Worm (Caenorhabditis elegans): ENCODE data around the gene frpr-14.

frpr-14 gene

DNA sequence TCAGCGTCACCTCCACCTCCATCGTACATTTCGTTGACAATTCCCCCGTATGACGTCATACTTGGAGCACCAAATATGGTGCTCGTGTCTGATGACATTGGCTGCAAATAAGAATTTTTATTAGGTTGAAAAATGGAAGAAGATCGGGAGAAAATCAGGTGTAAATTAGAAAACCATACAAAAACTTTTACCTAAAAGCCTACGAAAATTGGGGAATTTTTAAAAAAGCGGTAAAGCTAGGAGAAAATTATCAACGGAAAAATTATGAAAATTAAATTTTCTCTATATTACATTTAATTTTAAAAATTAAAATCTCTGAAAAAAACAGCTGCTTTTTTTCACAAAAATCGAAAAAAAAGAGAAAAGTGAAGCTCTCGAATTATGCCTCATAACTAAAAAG, 26.3 kb upstream of the frpr-14 start, which contains the start of gene T04B8.5:
TSS of gene T04B8.5 (minus strand) at position 101 of the 400 bp plus-strand sequence.
- no peak for TF ChIP-seq lin-11 (tag; optimal IDR thresholded peaks at IDR 0.05)

DNA sequence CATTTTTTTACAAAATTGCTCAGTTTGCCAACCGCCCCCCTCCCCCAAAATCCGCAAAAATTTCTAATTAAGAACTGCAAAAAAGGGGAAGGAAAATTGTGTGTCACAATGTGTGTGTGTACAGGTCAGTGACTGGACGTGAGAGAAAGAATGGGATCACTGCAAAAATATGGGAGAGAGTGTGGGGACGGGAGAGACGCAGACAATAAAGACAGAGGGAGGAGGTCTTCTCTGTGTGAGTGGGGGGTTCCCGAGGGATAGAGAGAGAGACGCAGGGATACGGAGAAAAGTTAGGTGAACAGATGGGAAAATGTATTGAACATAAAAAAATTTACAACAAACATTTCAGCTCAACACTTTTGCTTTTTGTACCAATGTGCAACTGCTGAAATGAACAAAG, 24.8 kb upstream of the frpr-14 start:
- no peak for TF ChIP-seq rnt-1 (tag; optimal IDR thresholded peaks at IDR 0.05)
- TF ChIP-seq pros-1 (tag; optimal IDR thresholded peaks at IDR 0.05) = no peak
- TF ChIP-seq hlh-30 (tag; optimal IDR thresholded peaks at IDR 0.05; ENCODE audit: insufficient read depth) = peak; percentile 18
- no peak for TF ChIP-seq hlh-15 (tag; optimal IDR thresholded peaks at IDR 0.05)
- TF ChIP-seq ceh-19 (GFP tag; optimal IDR thresholded peaks at IDR 0.05) = no peak
- no peak for TF ChIP-seq dve-1 (tag; optimal IDR thresholded peaks at IDR 0.05)
- TF ChIP-seq T23F11.4 (GFP tag; optimal IDR thresholded peaks at IDR 0.05) = no peak
- peak; percentile 27 for TF ChIP-seq ceh-34 (tag; optimal IDR thresholded peaks at IDR 0.05)
- TF ChIP-seq ceh-2 (tag; optimal IDR thresholded peaks at IDR 0.05) = peak; percentile 2
- no peak for TF ChIP-seq sox-2 (GFP tag; IDR thresholded peaks at IDR 0.05)
- TF ChIP-seq nfya-1 (tag; optimal IDR thresholded peaks at IDR 0.05) = peak; percentile 62
- TF ChIP-seq madf-2 (tag; optimal IDR thresholded peaks at IDR 0.05) = no peak
- TF ChIP-seq tbx-2 (tag; optimal IDR thresholded peaks at IDR 0.05) = peak; percentile 38
- TF ChIP-seq ceh-18 (tag; optimal IDR thresholded peaks at IDR 0.05) = no peak
- no peak for TF ChIP-seq gmeb-2 (tag; optimal IDR thresholded peaks at IDR 0.05)
- TF ChIP-seq ceh-31 (tag; optimal IDR thresholded peaks at IDR 0.05) = peak; percentile 61
- no peak for TF ChIP-seq ztf-16 (tag; optimal IDR thresholded peaks at IDR 0.05)
- TF ChIP-seq F13H6.1 (tag; optimal IDR thresholded peaks at IDR 0.05) = peak; percentile 4
- no peak for TF ChIP-seq ahr-1 (tag; optimal IDR thresholded peaks at IDR 0.05)
- TF ChIP-seq hlh-8 (tag; optimal IDR thresholded peaks at IDR 0.05) = no peak
- TF ChIP-seq lim-6 (tag; optimal IDR thresholded peaks at IDR 0.05) = no peak
- peak; percentile 12 for TF ChIP-seq unc-42 (tag; optimal IDR thresholded peaks at IDR 0.05)
- no peak for TF ChIP-seq ceh-45 (GFP tag; IDR thresholded peaks at IDR 0.05)
- TF ChIP-seq pha-4 (tag; optimal IDR thresholded peaks at IDR 0.05) = no peak
- no peak for TF ChIP-seq K09A11.1 (tag; optimal IDR thresholded peaks at IDR 0.05; ENCODE audit: insufficient read depth)
- TF ChIP-seq ceh-14 (tag; optimal IDR thresholded peaks at IDR 0.05) = no peak
- TF ChIP-seq sox-4 (tag; optimal IDR thresholded peaks at IDR 0.05) = no peak
- TF ChIP-seq fkh-10 (GFP tag; optimal IDR thresholded peaks at IDR 0.05) = no peak
- TF ChIP-seq unc-55 (GFP tag; optimal IDR thresholded peaks at IDR 0.05) = peak; percentile 75

DNA sequence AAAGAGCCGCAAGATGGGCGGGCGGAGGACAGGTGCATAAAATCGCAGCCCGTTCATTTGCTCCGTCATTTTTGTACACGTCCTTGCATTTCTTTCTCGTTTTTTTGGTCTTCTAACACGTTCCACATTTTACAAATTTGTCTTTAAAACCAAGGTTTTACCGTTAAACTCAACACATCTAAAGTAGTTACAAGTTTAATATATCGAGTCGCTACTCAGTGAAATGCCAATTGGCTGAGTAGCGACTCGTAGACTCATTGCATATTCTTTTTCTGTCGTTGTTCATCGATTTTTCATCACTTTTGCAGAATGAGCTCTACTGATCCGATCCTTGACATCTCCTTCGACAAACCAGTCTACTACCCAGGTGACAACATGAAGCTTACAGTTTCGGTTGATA, 23.6 kb upstream of the frpr-14 start, which contains the start of gene arrd-1:
TSS of gene arrd-1 (plus strand) at position 301 of the 400 bp plus-strand sequence.
- TF ChIP-seq pha-4 (tag; optimal IDR thresholded peaks at IDR 0.05) = no peak
- no peak for TF ChIP-seq gmeb-2 (tag; optimal IDR thresholded peaks at IDR 0.05)
- no peak for TF ChIP-seq pros-1 (tag; optimal IDR thresholded peaks at IDR 0.05)
- TF ChIP-seq unc-3 (GFP tag; conservative IDR thresholded peaks at IDR 0.05) = no peak
- TF ChIP-seq unc-3 (tag; optimal IDR thresholded peaks at IDR 0.05) = no peak
- no peak for TF ChIP-seq ceh-19 (GFP tag; optimal IDR thresholded peaks at IDR 0.05)
- no peak for TF ChIP-seq ceh-18 (tag; optimal IDR thresholded peaks at IDR 0.05)
- no peak for TF ChIP-seq syd-9 (tag; optimal IDR thresholded peaks at IDR 0.05)
- no peak for TF ChIP-seq pax-1 (tag; optimal IDR thresholded peaks at IDR 0.05)
- TF ChIP-seq madf-2 (tag; optimal IDR thresholded peaks at IDR 0.05) = no peak
- no peak for TF ChIP-seq odd-2 (tag; optimal IDR thresholded peaks at IDR 0.05)
- no peak for TF ChIP-seq ceh-14 (tag; optimal IDR thresholded peaks at IDR 0.05)
- TF ChIP-seq hlh-13 (GFP tag; optimal IDR thresholded peaks at IDR 0.05) = no peak
- no peak for TF ChIP-seq eyg-1 (tag; optimal IDR thresholded peaks at IDR 0.05)
- TF ChIP-seq ceh-9 (tag; optimal IDR thresholded peaks at IDR 0.05) = no peak
- TF ChIP-seq fkh-6 (tag; optimal IDR thresholded peaks at IDR 0.05) = no peak
- no peak for TF ChIP-seq pqm-1 (tag; optimal IDR thresholded peaks at IDR 0.05)
